Worm (Caenorhabditis elegans) whole organism, midembryonic: ENCODE measurements around the gene gtf-2H3.

Experiments used
- T22C8.4 ChIP-seq: fragments of 200-800 bp; sonication (Bioruptor generic); IDR thresholded peaks from 2 replicates; pipeline ENCODE4 v1.3.6; 2022; ENCODE audit warnings: missing genetic modification characterization, missing compliant biosample characterization
- cog-1 ChIP-seq: sonication (generic microtip); optimal IDR thresholded peaks from 2 replicates; lab custom pipeline; 2016; ENCODE audit warnings: missing genetic modification characterization, missing compliant biosample characterization
- flt-1 ChIP-seq: fragments of 200-800 bp; sonication (Bioruptor generic); IDR thresholded peaks from 2 replicates; pipeline ENCODE4 v1.3.6; 2022; ENCODE audit warnings: missing genetic modification characterization, missing compliant biosample characterization
- klf-2 ChIP-seq: fragments of 200-800 bp; sonication (Bioruptor generic); conservative IDR thresholded peaks from 2 replicates; pipeline ENCODE4 v1.3.6; 2022; ENCODE audit warnings: missing genetic modification reagents, missing genetic modification characterization, missing compliant biosample characterization
- med-1 ChIP-seq: sonication (generic microtip); optimal IDR thresholded peaks from 2 replicates; lab custom pipeline; 2017; ENCODE audit warnings: missing genetic modification characterization, mild to moderate bottlenecking, missing compliant biosample characterization, antibody characterized with exemption, missing genetic modification reagents; ENCODE audit not compliant: insufficient read depth
- ref-1 ChIP-seq: fragments of 200-800 bp; sonication (Bioruptor generic); conservative IDR thresholded peaks from 2 replicates; pipeline ENCODE4 v1.3.6; 2022; ENCODE audit warnings: missing genetic modification reagents, missing genetic modification characterization, missing compliant biosample characterization
- tab-1 ChIP-seq: fragments of 200-800 bp; sonication (Bioruptor generic); IDR thresholded peaks from 2 replicates; pipeline ENCODE4 v1.3.6; 2022; ENCODE audit warnings: missing genetic modification characterization, missing compliant biosample characterization
- ztf-23 ChIP-seq: fragments of 200-800 bp; sonication (Bioruptor generic); IDR thresholded peaks from 2 replicates; pipeline ENCODE4 v1.3.6; 2022; ENCODE audit warnings: missing genetic modification reagents, missing genetic modification characterization, missing compliant biosample characterization
- ztf-29 ChIP-seq: fragments of 200-800 bp; sonication (Bioruptor generic); IDR thresholded peaks from 2 replicates; pipeline ENCODE4 v1.3.6; 2022; ENCODE audit warnings: missing genetic modification reagents, missing genetic modification characterization, missing compliant biosample characterization

The gtf-2H3 gene

ce11 chrIII:10093093-10093492 lies 26.9 kb downstream of the gtf-2H3 start:
- TF ChIP-seq flt-1 (no peak), klf-2 (GFP tag; lab: Robert Waterston, UW) (no peak), med-1 (no peak), ztf-29 (GFP tag; lab: Robert Waterston, UW) (no peak)

DNA sequence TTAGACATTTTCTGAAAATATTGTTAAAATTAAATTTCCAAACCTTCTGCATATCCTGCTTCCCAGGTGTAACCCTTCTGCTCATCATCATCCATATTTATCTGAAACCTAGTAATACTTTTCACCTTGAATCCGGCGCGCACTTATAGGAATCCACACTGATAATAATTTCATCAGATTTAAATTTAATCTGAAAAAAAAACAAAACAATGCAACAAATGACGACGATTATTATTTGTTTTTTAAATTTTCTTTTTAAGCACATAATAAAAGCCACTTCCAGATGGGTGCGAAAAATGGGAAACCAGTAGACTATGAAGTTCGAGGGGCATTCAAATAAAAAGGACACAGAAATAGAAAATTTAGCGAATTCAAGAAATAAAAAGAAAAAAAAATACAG lies 29.3 kb downstream of the gtf-2H3 start, which contains the start of gene gtf-2H2C:
Gene gtf-2H2C (minus strand): TSS at position 101 of the 400 bp plus-strand sequence.
- TF ChIP-seq med-1 (no peak), flt-1 (no peak), klf-2 (GFP tag; lab: Robert Waterston, UW) (no peak), cog-1 (no peak), tab-1 (GFP tag; lab: Robert Waterston, UW) (no peak), T22C8.4 (GFP tag; lab: Robert Waterston, UW) (no peak), ztf-23 (no peak), ztf-29 (GFP tag; lab: Robert Waterston, UW) (no peak), ref-1 (no peak)

- TF ChIP-seq flt-1 (no peak), T22C8.4 (GFP tag; lab: Robert Waterston, UW) (no peak), cog-1 (no peak), klf-2 (GFP tag; lab: Robert Waterston, UW) (no peak), ref-1 (no peak), tab-1 (GFP tag; lab: Robert Waterston, UW) (no peak), med-1 (no peak), ztf-23 (no peak), ztf-29 (GFP tag; lab: Robert Waterston, UW) (no peak)
Observed at ce11 chrIII:10088508-10088981, 31.4 kb downstream of the gtf-2H3 start, which contains the start of gene hal-2. Gene hal-2 (minus strand): TSS chrIII:10088931.

ce11 chrIII:10085983-10086382 lies 34.0 kb downstream of the gtf-2H3 start, which contains the start of gene T16H12.2:
Gene T16H12.2 (plus strand): TSS chrIII:10086283.
- TF ChIP-seq tab-1 (GFP tag; lab: Robert Waterston, UW), result no peak
- no peak for TF ChIP-seq T22C8.4 (GFP tag; lab: Robert Waterston, UW)
- TF ChIP-seq flt-1, result no peak
- no peak for TF ChIP-seq ztf-29 (GFP tag; lab: Robert Waterston, UW)
- no peak for TF ChIP-seq ztf-23
- no peak for TF ChIP-seq med-1
- TF ChIP-seq ref-1, result no peak
- no peak for TF ChIP-seq klf-2 (GFP tag; lab: Robert Waterston, UW)
- TF ChIP-seq cog-1, result no peak

ce11 chrIII:10085574-10085973 lies 34.4 kb downstream of the gtf-2H3 start:
- no peak for TF ChIP-seq cog-1
- TF ChIP-seq klf-2 (GFP tag; lab: Robert Waterston, UW), result no peak
- TF ChIP-seq T22C8.4 (GFP tag; lab: Robert Waterston, UW), result no peak
- no peak for TF ChIP-seq ztf-29 (GFP tag; lab: Robert Waterston, UW)
- TF ChIP-seq ref-1, result no peak
- TF ChIP-seq flt-1, result no peak
- no peak for TF ChIP-seq ztf-23
- TF ChIP-seq tab-1 (GFP tag; lab: Robert Waterston, UW), result no peak
- no peak for TF ChIP-seq med-1

- TF ChIP-seq ztf-23 (no peak), klf-2 (GFP tag; lab: Robert Waterston, UW) (no peak), ref-1 (no peak), ztf-29 (GFP tag; lab: Robert Waterston, UW) (no peak), flt-1 (no peak), T22C8.4 (GFP tag; lab: Robert Waterston, UW) (no peak), med-1 (no peak), tab-1 (GFP tag; lab: Robert Waterston, UW) (no peak), cog-1 (no peak)
Observed at ce11 chrIII:10085103-10085502, 34.8 kb downstream of the gtf-2H3 start, which contains the start of gene T16H12.13. Gene T16H12.13 (plus strand): TSS chrIII:10085403.

ce11 chrIII:10083242-10083641 lies 36.7 kb downstream of the gtf-2H3 start, which contains the start of gene T16H12.3:
Gene T16H12.3 (minus strand): TSS chrIII:10083292.
- TF ChIP-seq T22C8.4 (GFP tag; lab: Robert Waterston, UW) (no peak), flt-1 (no peak), med-1 (no peak), ref-1 (no peak), tab-1 (GFP tag; lab: Robert Waterston, UW) (no peak), cog-1 (no peak), klf-2 (GFP tag; lab: Robert Waterston, UW) (no peak), ztf-23 (no peak), ztf-29 (GFP tag; lab: Robert Waterston, UW) (no peak)

DNA sequence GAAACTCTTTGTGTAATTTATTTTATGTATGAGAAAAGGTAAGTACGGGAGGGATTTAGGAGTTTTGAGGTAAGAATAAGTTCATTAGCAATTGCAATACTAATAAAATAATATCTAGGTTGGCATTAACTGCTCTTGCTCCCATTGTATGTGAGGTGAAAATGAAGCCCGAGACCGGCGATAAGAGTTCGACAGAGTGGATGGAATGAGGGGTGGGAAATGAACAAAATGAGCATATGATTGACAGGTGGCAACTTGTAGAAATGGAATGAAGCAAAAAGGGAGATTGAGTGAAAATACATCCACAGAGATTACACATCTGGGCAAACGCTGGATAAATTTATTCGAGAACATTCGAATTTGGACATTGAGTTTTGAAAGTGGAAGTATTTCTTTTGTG lies 41.2 kb downstream of the gtf-2H3 start:
- TF ChIP-seq T22C8.4 (GFP tag; lab: Robert Waterston, UW) (no peak), ztf-29 (GFP tag; lab: Robert Waterston, UW) (no peak), tab-1 (GFP tag; lab: Robert Waterston, UW) (no peak), klf-2 (GFP tag; lab: Robert Waterston, UW) (no peak), cog-1 (no peak), ztf-23 (no peak), ref-1 (no peak), med-1 (no peak), flt-1 (no peak)

ce11 chrIII:10078151-10078550 lies 41.8 kb downstream of the gtf-2H3 start, which contains the start of gene T16G12.9:
Gene T16G12.9 (minus strand): TSS chrIII:10078251.
- TF ChIP-seq ref-1, result no peak
- TF ChIP-seq ztf-29 (GFP tag; lab: Robert Waterston, UW), result no peak
- no peak for TF ChIP-seq tab-1 (GFP tag; lab: Robert Waterston, UW)
- TF ChIP-seq ztf-23, result no peak

DNA sequence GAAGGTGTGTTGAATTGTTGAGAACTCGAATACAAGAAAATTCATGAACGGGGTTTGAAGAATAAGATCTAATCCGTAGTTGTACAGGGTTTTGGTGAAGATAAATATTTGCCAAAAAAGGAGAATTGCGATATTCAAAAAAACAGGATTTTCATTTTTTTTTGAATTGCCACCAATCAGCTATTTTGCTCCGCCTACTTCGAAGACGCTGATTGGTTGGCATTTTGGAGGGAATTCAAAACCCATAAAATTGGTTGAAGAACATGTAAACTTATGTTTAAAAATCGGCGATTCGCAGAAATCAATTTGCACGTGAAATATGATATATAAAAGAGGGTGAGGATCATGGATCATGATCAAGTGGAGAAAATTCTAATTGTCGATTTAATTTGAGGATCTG lies 43.9 kb downstream of the gtf-2H3 start:
- TF ChIP-seq med-1 (no peak), cog-1 (no peak), flt-1 (no peak), ztf-23 (no peak), ztf-29 (GFP tag; lab: Robert Waterston, UW) (no peak)

- TF ChIP-seq ref-1 (no peak), med-1 (no peak), T22C8.4 (GFP tag; lab: Robert Waterston, UW) (no peak), cog-1 (no peak), ztf-23 (no peak), klf-2 (GFP tag; lab: Robert Waterston, UW) (no peak), flt-1 (no peak), ztf-29 (GFP tag; lab: Robert Waterston, UW) (no peak), tab-1 (GFP tag; lab: Robert Waterston, UW) (no peak)
Observed at ce11 chrIII:10069278-10069677, 50.7 kb downstream of the gtf-2H3 start, which contains the start of gene T16G12.6. Gene T16G12.6 (plus strand): TSS chrIII:10069578.
